Worm (Caenorhabditis elegans) whole organism, midembryonic: ENCODE results near the gene srsx-35.

Experiments used
- flt-1 ChIP-seq: fragments of 200-800 bp; sonication (Bioruptor generic); IDR thresholded peaks from 2 replicates; pipeline ENCODE4 v1.3.6; 2022; ENCODE audit warnings: missing genetic modification characterization, missing compliant biosample characterization
- klf-2 ChIP-seq: fragments of 200-800 bp; sonication (Bioruptor generic); conservative IDR thresholded peaks from 2 replicates; pipeline ENCODE4 v1.3.6; 2022; ENCODE audit warnings: missing genetic modification reagents, missing genetic modification characterization, missing compliant biosample characterization
- med-1 ChIP-seq: sonication (generic microtip); optimal IDR thresholded peaks from 2 replicates; lab custom pipeline; 2017; ENCODE audit warnings: missing genetic modification characterization, mild to moderate bottlenecking, missing compliant biosample characterization, antibody characterized with exemption, missing genetic modification reagents; ENCODE audit not compliant: insufficient read depth
- tab-1 ChIP-seq: fragments of 200-800 bp; sonication (Bioruptor generic); IDR thresholded peaks from 2 replicates; pipeline ENCODE4 v1.3.6; 2022; ENCODE audit warnings: missing genetic modification characterization, missing compliant biosample characterization

ce11 chrV:20698266-20698665 is 17.0 kb downstream of the srsx-35 start, which contains the start of gene F53F8.7:
- no peak for TF ChIP-seq flt-1 (GFP tag; lab: Robert Waterston, UW)
- no peak for TF ChIP-seq klf-2
- TF ChIP-seq med-1 = no peak
- no peak for TF ChIP-seq tab-1 (GFP tag; lab: Robert Waterston, UW)
